Fruit fly (Drosophila melanogaster) whole organism, pupa: Measurements from ENCODE around the gene CG31195.

ENCODE experiments used
- CG13204 ChIP-seq: fragments of 200-800 bp; sonication (Bioruptor generic); optimal IDR thresholded peaks from 2 replicates; lab custom pipeline; 2018; ENCODE audit warnings: missing biosample characterization, mild to moderate bottlenecking, missing genetic modification characterization, moderate library complexity
- CG14655 ChIP-seq: fragments of 200-800 bp; sonication (Bioruptor generic); optimal IDR thresholded peaks from 3 replicates; lab custom pipeline; 2017; ENCODE audit warnings: mild to moderate bottlenecking, missing biosample characterization, missing genetic modification reagents, missing genetic modification characterization
- CG15710 ChIP-seq: fragments of 200-800 bp; sonication (Bioruptor generic); optimal IDR thresholded peaks from 2 replicates; lab custom pipeline; 2018; ENCODE audit warnings: missing biosample characterization, mild to moderate bottlenecking, missing genetic modification characterization, moderate library complexity
- CG32121 ChIP-seq: fragments of 200-800 bp; sonication (Bioruptor generic); IDR thresholded peaks from 2 replicates; pipeline ENCODE4 v1.3.6; 2022; ENCODE audit warnings: missing biosample characterization, missing genetic modification characterization
- CG8159 ChIP-seq: fragments of 200-800 bp; sonication (Bioruptor generic); optimal IDR thresholded peaks from 3 replicates; lab custom pipeline; 2018; ENCODE audit warnings: missing biosample characterization, mild to moderate bottlenecking, missing genetic modification characterization, moderate library complexity
- CG9948 ChIP-seq: fragments of 200-800 bp; sonication (Bioruptor generic); optimal IDR thresholded peaks from 2 replicates; lab custom pipeline; 2018; ENCODE audit warnings: missing biosample characterization, mild to moderate bottlenecking, missing genetic modification characterization, moderate library complexity
- Ets98B ChIP-seq: fragments of 200-800 bp; sonication (Bioruptor generic); IDR thresholded peaks from 2 replicates; pipeline ENCODE4 v1.3.6; 2022; ENCODE audit warnings: missing biosample characterization, missing genetic modification characterization
- Pif1A ChIP-seq: fragments of 200-800 bp; sonication (Bioruptor generic); optimal IDR thresholded peaks from 3 replicates; lab custom pipeline; 2016; ENCODE audit warnings: missing biosample characterization, missing genetic modification characterization
- Snoo ChIP-seq: fragments of 200-800 bp; sonication (Bioruptor generic); optimal IDR thresholded peaks from 3 replicates; lab custom pipeline; 2017; ENCODE audit warnings: missing biosample characterization, mild to moderate bottlenecking, missing genetic modification characterization, inconsistent platforms
- fd96Ca ChIP-seq: fragments of 200-800 bp; sonication (Bioruptor generic); IDR thresholded peaks from 3 replicates; pipeline ENCODE4 v1.3.6; 2022; ENCODE audit warnings: missing biosample characterization, missing genetic modification characterization
- gl ChIP-seq: fragments of 200-800 bp; sonication (Bioruptor generic); optimal IDR thresholded peaks from 2 replicates; lab custom pipeline; 2018; ENCODE audit warnings: missing biosample characterization, mild to moderate bottlenecking, missing genetic modification characterization

dm6 chr3R:20764058-20764457 is 1.9 kb upstream of the CG31195 start:
- TF ChIP-seq Pif1A (GFP tag; lab: Kevin White, UChicago) (peak; percentile 71), CG15710 (peak; percentile 54), Snoo (tag; lab: Kevin White, UChicago) (peak; percentile 62), Ets98B (GFP tag; lab: Robert Waterston, UW) (peak; percentile 51), fd96Ca (GFP tag; lab: Robert Waterston, UW) (no peak), CG9948 (tag; lab: Kevin White, UChicago) (peak; percentile 55), CG13204 (GFP tag; lab: Kevin White, UChicago) (no peak), CG8159 (peak; percentile 78), CG32121 (GFP tag; lab: Robert Waterston, UW) (peak; percentile 81), gl (tag; lab: Kevin White, UChicago) (peak; percentile 61), CG14655 (peak; percentile 71)
